Worm (Caenorhabditis elegans) whole organism, L3 larva: ENCODE measurements around the gene C44C10.11.
A peak's percentile ranks its signal among the peaks of the same experiment; 100 is the strongest.

Source experiments
- ama-1 ChIP-seq: fragments of 150-350 bp; optimal IDR thresholded peaks from 2 replicates; lab custom pipeline; 2018
- fos-1 ChIP-seq: fragments of 150-350 bp; optimal IDR thresholded peaks from 2 replicates; lab custom pipeline; 2014; ENCODE audit warnings: missing biosample characterization, missing genetic modification characterization
- jun-1 ChIP-seq: fragments of 150-350 bp; optimal IDR thresholded peaks from 2 replicates; lab custom pipeline; 2014; ENCODE audit warnings: missing biosample characterization, missing genetic modification reagents, missing genetic modification characterization
- nhr-12 ChIP-seq: fragments of 150-350 bp; optimal IDR thresholded peaks from 2 replicates; lab custom pipeline; 2014; ENCODE audit warnings: missing biosample characterization, missing genetic modification characterization
- pqm-1 ChIP-seq: fragments of 150-350 bp; optimal IDR thresholded peaks from 2 replicates; lab custom pipeline; 2017; ENCODE audit warnings: missing biosample characterization, missing genetic modification characterization, inconsistent platforms
- snpc-4 ChIP-seq: fragments of 150-350 bp; optimal IDR thresholded peaks from 2 replicates; lab custom pipeline; 2014; ENCODE audit warnings: missing biosample characterization, missing genetic modification characterization
- ztf-11 ChIP-seq: fragments of 150-350 bp; optimal IDR thresholded peaks from 2 replicates; lab custom pipeline; 2014; ENCODE audit warnings: missing biosample characterization, missing genetic modification characterization

DNA sequence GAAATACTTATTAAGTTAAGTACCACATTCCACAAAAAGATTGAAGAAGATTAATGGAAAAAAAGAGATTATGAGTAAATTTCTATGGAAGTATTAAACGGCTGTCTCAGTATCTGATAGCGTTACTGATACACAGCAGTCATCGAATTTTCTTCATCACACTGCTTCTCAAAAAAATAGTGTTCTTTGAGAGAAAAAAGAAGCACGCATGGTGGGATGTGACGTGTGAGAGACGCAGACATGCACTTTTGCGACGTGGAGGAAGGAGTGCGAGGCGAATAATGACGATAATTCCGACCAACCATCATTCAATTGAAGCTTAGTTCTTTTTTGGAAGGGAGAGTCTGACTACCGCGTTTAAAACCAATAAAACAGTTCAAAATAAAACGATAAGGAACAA, at the start of gene C44C10.11:
- TF ChIP-seq fos-1 (no peak), jun-1 (tag; lab: Kevin White, UChicago) (peak; percentile 58), ztf-11 (tag; lab: Kevin White, UChicago) (no peak), pqm-1 (tag; lab: Kevin White, UChicago) (peak; percentile 87), ama-1 (lab: Kevin White, UChicago) (no peak), snpc-4 (tag; lab: Kevin White, UChicago) (no peak), nhr-12 (no peak)
